Worm (Caenorhabditis elegans): Measurements from ENCODE around the gene F47D12.9.

DNA sequence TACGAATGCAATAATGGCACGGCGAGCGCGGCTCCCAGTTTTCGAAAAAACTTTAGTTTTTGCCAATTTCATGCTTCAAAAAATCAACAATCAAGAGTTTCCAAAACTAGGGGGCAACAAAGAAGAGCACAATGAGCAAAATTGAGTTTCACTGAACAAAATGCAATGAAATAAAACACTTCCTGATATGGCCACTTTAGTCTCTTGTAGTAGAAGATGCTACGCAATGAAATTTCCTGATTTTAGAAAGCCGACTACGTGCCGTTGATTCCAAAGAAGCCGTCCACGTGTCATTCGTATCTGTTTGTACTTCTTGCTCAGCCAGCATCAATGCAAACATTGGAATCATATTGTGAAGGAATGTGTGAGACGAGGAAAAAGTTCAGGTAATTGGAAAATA is 31.2 kb upstream of the F47D12.9 start:
- TF ChIP-seq snpc-3.4 (tag; optimal IDR thresholded peaks at IDR 0.05) (no peak), nfyb-1 (GFP tag; IDR thresholded peaks at IDR 0.05) (no peak), lin-35 (GFP tag; optimal IDR thresholded peaks at IDR 0.05) (no peak), hlh-26 (GFP tag; conservative IDR thresholded peaks at IDR 0.05) (no peak), aptf-3 (GFP tag; IDR thresholded peaks at IDR 0.05) (no peak), nfya-1 (tag; optimal IDR thresholded peaks at IDR 0.05; ENCODE audit: borderline replicate concordance, insufficient read depth) (no peak), madf-8 (GFP tag; conservative IDR thresholded peaks at IDR 0.05) (no peak), chd-7 (tag; optimal IDR thresholded peaks at IDR 0.05) (no peak), nhr-179 (tag; optimal IDR thresholded peaks at IDR 0.05) (no peak), egl-44 (GFP tag; IDR thresholded peaks at IDR 0.05) (no peak), pha-4 (tag; optimal IDR thresholded peaks at IDR 0.05) (no peak), let-526 (GFP tag; IDR thresholded peaks at IDR 0.05) (no peak)
